Fruit fly (Drosophila melanogaster) whole organism, embryonic: Measurements from ENCODE around the gene Uxt.
A peak's percentile ranks its signal among the peaks of the same experiment; 100 is the strongest.

Experiments
- Adf1 ChIP-seq: fragments of 200-800 bp; sonication (Bioruptor generic); IDR thresholded peaks from 2 replicates; pipeline ENCODE4 v1.3.6; 2022; ENCODE audit warnings: missing biosample characterization, missing genetic modification characterization
- Atf3 ChIP-seq: fragments of 200-800 bp; sonication (Bioruptor generic); optimal IDR thresholded peaks from 3 replicates; lab custom pipeline; 2016; ENCODE audit warnings: missing biosample characterization, missing genetic modification characterization
- BEAF-32 ChIP-seq: fragments of 200-800 bp; sonication (Bioruptor generic); optimal IDR thresholded peaks from 3 replicates; lab custom pipeline; 2017; ENCODE audit warnings: missing biosample characterization, missing genetic modification characterization, mild to moderate bottlenecking, moderate library complexity, missing genetic modification reagents
- CG10543 ChIP-seq: fragments of 200-800 bp; sonication (Bioruptor generic); optimal IDR thresholded peaks from 3 replicates; lab custom pipeline; 2017; ENCODE audit warnings: missing biosample characterization, mild to moderate bottlenecking, missing genetic modification characterization, moderate library complexity
- CG11456 ChIP-seq: fragments of 200-800 bp; sonication (Bioruptor generic); IDR thresholded peaks from 3 replicates; pipeline ENCODE4 v1.3.6; 2022; ENCODE audit warnings: missing biosample characterization, missing genetic modification characterization
- CG11504 ChIP-seq: fragments of 200-800 bp; sonication (Bioruptor generic); optimal IDR thresholded peaks from 3 replicates; lab custom pipeline; 2019; ENCODE audit warnings: missing biosample characterization, mild to moderate bottlenecking, missing genetic modification characterization, moderate library complexity
- CG13123 ChIP-seq: fragments of 200-800 bp; sonication (Bioruptor generic); optimal IDR thresholded peaks from 2 replicates; lab custom pipeline; 2016; ENCODE audit warnings: missing biosample characterization, missing genetic modification characterization
- CG13287 ChIP-seq: fragments of 200-800 bp; sonication (Bioruptor generic); IDR thresholded peaks from 2 replicates; pipeline ENCODE4 v1.3.6; 2022; ENCODE audit warnings: missing biosample characterization, missing genetic modification characterization; ENCODE audit not compliant: partially characterized antibody
- CG13624 ChIP-seq: fragments of 200-800 bp; sonication (Bioruptor generic); optimal IDR thresholded peaks from 2 replicates; lab custom pipeline; 2016; ENCODE audit warnings: missing biosample characterization, missing genetic modification characterization
- CG14014 ChIP-seq: fragments of 200-800 bp; sonication (Bioruptor generic); IDR thresholded peaks from 2 replicates; pipeline ENCODE4 v1.3.6; 2022; ENCODE audit warnings: missing biosample characterization, missing genetic modification characterization
- CG16813 ChIP-seq: fragments of 200-800 bp; sonication (Bioruptor generic); IDR thresholded peaks from 3 replicates; pipeline ENCODE4 v1.3.6; 2022; ENCODE audit warnings: missing biosample characterization, missing genetic modification characterization; ENCODE audit not compliant: partially characterized antibody
- CG2116 ChIP-seq: fragments of 200-800 bp; sonication (Bioruptor generic); optimal IDR thresholded peaks from 3 replicates; lab custom pipeline; 2018; ENCODE audit warnings: missing biosample characterization, mild to moderate bottlenecking, missing genetic modification characterization
- CG31365 ChIP-seq: fragments of 200-800 bp; sonication (Bioruptor generic); optimal IDR thresholded peaks from 2 replicates; lab custom pipeline; 2018; ENCODE audit warnings: missing biosample characterization, mild to moderate bottlenecking, missing genetic modification characterization
- CG3281 ChIP-seq: fragments of 200-800 bp; sonication (Bioruptor generic); optimal IDR thresholded peaks from 3 replicates; lab custom pipeline; 2017; ENCODE audit warnings: missing biosample characterization, mild to moderate bottlenecking, missing genetic modification characterization
- CG5180 ChIP-seq: fragments of 200-800 bp; sonication (Bioruptor generic); optimal IDR thresholded peaks from 3 replicates; lab custom pipeline; 2017; ENCODE audit warnings: missing biosample characterization, missing genetic modification characterization, mild to moderate bottlenecking, moderate library complexity, missing genetic modification reagents
- CG6272 ChIP-seq: fragments of 200-800 bp; sonication (Bioruptor generic); IDR thresholded peaks from 2 replicates; pipeline ENCODE4 v1.3.6; 2022; ENCODE audit warnings: missing biosample characterization, missing genetic modification characterization
- CG8944 ChIP-seq: fragments of 200-800 bp; sonication (Bioruptor generic); optimal IDR thresholded peaks from 3 replicates; lab custom pipeline; 2016; ENCODE audit warnings: missing biosample characterization, missing genetic modification characterization
- CoRest ChIP-seq: fragments of 200-800 bp; sonication (Bioruptor generic); optimal IDR thresholded peaks from 3 replicates; lab custom pipeline; 2018; ENCODE audit warnings: missing biosample characterization, mild to moderate bottlenecking, missing genetic modification characterization, moderate library complexity
- Dbx ChIP-seq: fragments of 200-800 bp; sonication (Bioruptor generic); IDR thresholded peaks from 3 replicates; pipeline ENCODE4 v1.3.6; 2022; ENCODE audit warnings: missing biosample characterization, missing genetic modification characterization
- Dek ChIP-seq: fragments of 200-800 bp; sonication (Bioruptor generic); optimal IDR thresholded peaks from 3 replicates; lab custom pipeline; 2019; ENCODE audit warnings: missing biosample characterization, mild to moderate bottlenecking, missing genetic modification characterization, moderate library complexity
- Dll ChIP-seq: fragments of 200-800 bp; sonication (Bioruptor generic); IDR thresholded peaks from 4 replicates; pipeline ENCODE4 v1.3.6; 2022; ENCODE audit warnings: missing biosample characterization, missing genetic modification characterization; ENCODE audit not compliant: partially characterized antibody
- Dp ChIP-seq: fragments of 200-800 bp; sonication (Bioruptor generic); optimal IDR thresholded peaks from 2 replicates; lab custom pipeline; 2018; ENCODE audit warnings: missing biosample characterization, mild to moderate bottlenecking, missing genetic modification characterization, moderate library complexity
- HLHmδ ChIP-seq: fragments of 200-800 bp; sonication (Bioruptor generic); optimal IDR thresholded peaks from 2 replicates; lab custom pipeline; 2018; ENCODE audit warnings: missing biosample characterization, mild to moderate bottlenecking, missing genetic modification characterization, moderate library complexity
- HmgZ ChIP-seq: fragments of 200-800 bp; sonication (Bioruptor generic); optimal IDR thresholded peaks from 2 replicates; lab custom pipeline; 2018; ENCODE audit warnings: missing biosample characterization, mild to moderate bottlenecking, missing genetic modification characterization
- Hr39 ChIP-seq: fragments of >200 bp; optimal IDR thresholded peaks from 2 replicates; lab custom pipeline; 2017
- Hsf ChIP-seq: fragments of 200-800 bp; sonication (Bioruptor generic); optimal IDR thresholded peaks from 3 replicates; lab custom pipeline; 2016; ENCODE audit warnings: missing biosample characterization, missing genetic modification characterization
- Kr ChIP-seq: fragments of 200-800 bp; sonication (Bioruptor generic); optimal IDR thresholded peaks from 2 replicates; lab custom pipeline; 2017; ENCODE audit warnings: missing biosample characterization, mild to moderate bottlenecking, missing genetic modification characterization
- Ravus ChIP-seq: fragments of 200-800 bp; sonication (Bioruptor generic); IDR thresholded peaks from 2 replicates; pipeline ENCODE4 v1.3.6; 2022; ENCODE audit warnings: missing biosample characterization, missing genetic modification characterization
- Usf ChIP-seq: fragments of 200-800 bp; sonication (Bioruptor generic); optimal IDR thresholded peaks from 2 replicates; lab custom pipeline; 2017; ENCODE audit warnings: missing genotype, missing biosample characterization, missing genetic modification characterization
- aop ChIP-seq: fragments of 200-800 bp; sonication (Bioruptor generic); IDR thresholded peaks from 2 replicates; pipeline ENCODE4 v1.3.6; 2022; ENCODE audit warnings: missing biosample characterization, missing genetic modification characterization
- chinmo ChIP-seq: fragments of 200-800 bp; sonication (Bioruptor generic); IDR thresholded peaks from 4 replicates; pipeline ENCODE4 v1.3.6; 2022; ENCODE audit warnings: missing biosample characterization, missing genetic modification characterization; ENCODE audit not compliant: partially characterized antibody
- chm ChIP-seq: fragments of 200-800 bp; sonication (Bioruptor generic); IDR thresholded peaks from 2 replicates; pipeline ENCODE4 v1.3.6; 2022; ENCODE audit warnings: missing biosample characterization, missing genetic modification characterization
- croc ChIP-seq: fragments of 200-800 bp; sonication (Bioruptor generic); conservative IDR thresholded peaks from 3 replicates; pipeline ENCODE4 v1.3.6; 2022; ENCODE audit warnings: missing biosample characterization, missing genetic modification characterization
- crol ChIP-seq: fragments of 200-800 bp; sonication (Bioruptor generic); IDR thresholded peaks from 2 replicates; pipeline ENCODE4 v1.3.6; 2022; ENCODE audit warnings: missing biosample characterization, missing genetic modification characterization
- crp ChIP-seq, 2 experiments: fragments of 200-800 bp; sonication (Bioruptor generic); optimal IDR thresholded peaks; 2 replicates in 1 of 2; 3 replicates in 1 of 2; lab custom pipeline; 2017; ENCODE audit warnings: missing biosample characterization in 2 of 2, missing genetic modification characterization in 2 of 2, mild to moderate bottlenecking in 1 of 2, moderate library complexity in 1 of 2
- dan ChIP-seq: fragments of 200-800 bp; sonication (Bioruptor generic); IDR thresholded peaks from 2 replicates; pipeline ENCODE4 v1.3.6; 2022; ENCODE audit warnings: missing biosample characterization, missing genetic modification characterization
- dm ChIP-seq: fragments of 200-800 bp; sonication (Bioruptor generic); optimal IDR thresholded peaks from 3 replicates; lab custom pipeline; 2016; ENCODE audit warnings: missing biosample characterization, missing genetic modification characterization
- fu2 ChIP-seq: fragments of 200-800 bp; sonication (Bioruptor generic); optimal IDR thresholded peaks from 2 replicates; lab custom pipeline; 2016; ENCODE audit warnings: missing biosample characterization, missing genetic modification characterization
- gro ChIP-seq: fragments of 200-800 bp; sonication (Bioruptor generic); optimal IDR thresholded peaks from 2 replicates; lab custom pipeline; 2016; ENCODE audit warnings: missing biosample characterization, missing genetic modification characterization
- gsb ChIP-seq: fragments of 200-800 bp; sonication (Bioruptor generic); IDR thresholded peaks from 2 replicates; pipeline ENCODE4 v1.3.6; 2022; ENCODE audit warnings: missing biosample characterization, missing genetic modification characterization
- gt ChIP-seq: fragments of 200-800 bp; sonication (Bioruptor generic); IDR thresholded peaks from 2 replicates; pipeline ENCODE4 v1.3.6; 2022; ENCODE audit warnings: missing biosample characterization, missing genetic modification characterization
- kni ChIP-seq: fragments of 200-800 bp; sonication (Bioruptor generic); optimal IDR thresholded peaks from 3 replicates; lab custom pipeline; 2017; ENCODE audit warnings: mild to moderate bottlenecking, missing biosample characterization, missing genetic modification reagents, missing genetic modification characterization
- lola ChIP-seq, 3 experiments: fragments of >200 bp in 2 of 3; fragments of 200-800 bp in 1 of 3; sonication (Bioruptor generic) in 1 of 3; optimal IDR thresholded peaks; 2 replicates each; lab custom pipeline; 2017 to 2019; ENCODE audit warnings: missing biosample characterization in 3 of 3, missing genetic modification characterization in 3 of 3, mild to moderate bottlenecking in 1 of 3, moderate library complexity in 1 of 3
- peb ChIP-seq: fragments of 200-800 bp; sonication (Bioruptor generic); IDR thresholded peaks from 2 replicates; pipeline ENCODE4 v1.3.6; 2022; ENCODE audit warnings: missing biosample characterization, missing genetic modification characterization
- sd ChIP-seq: fragments of 200-800 bp; sonication (Bioruptor generic); optimal IDR thresholded peaks from 3 replicates; lab custom pipeline; 2018; ENCODE audit warnings: missing biosample characterization, mild to moderate bottlenecking, missing genetic modification characterization, moderate library complexity
- sens ChIP-seq: fragments of 200-800 bp; sonication (Bioruptor generic); peaks from one replicate; lab custom pipeline; 2016; ENCODE audit warnings: missing biosample characterization, missing genetic modification characterization
- sna ChIP-seq: fragments of 200-800 bp; sonication (Bioruptor generic); IDR thresholded peaks from 2 replicates; pipeline ENCODE4 v1.3.6; 2022; ENCODE audit warnings: missing biosample characterization, missing genetic modification characterization; ENCODE audit not compliant: partially characterized antibody
- sob ChIP-seq: fragments of 200-800 bp; sonication (Bioruptor generic); IDR thresholded peaks from 2 replicates; pipeline ENCODE4 v1.3.6; 2022; ENCODE audit warnings: missing biosample characterization, missing genetic modification characterization
- zf30C ChIP-seq: fragments of 200-800 bp; sonication (Bioruptor generic); optimal IDR thresholded peaks from 3 replicates; lab custom pipeline; 2018; ENCODE audit warnings: missing biosample characterization, mild to moderate bottlenecking, missing genetic modification characterization
- zfh2 ChIP-seq: fragments of 200-800 bp; sonication (Bioruptor generic); optimal IDR thresholded peaks from 2 replicates; lab custom pipeline; 2016; ENCODE audit warnings: missing biosample characterization, missing genetic modification characterization

Uxt gene

DNA sequence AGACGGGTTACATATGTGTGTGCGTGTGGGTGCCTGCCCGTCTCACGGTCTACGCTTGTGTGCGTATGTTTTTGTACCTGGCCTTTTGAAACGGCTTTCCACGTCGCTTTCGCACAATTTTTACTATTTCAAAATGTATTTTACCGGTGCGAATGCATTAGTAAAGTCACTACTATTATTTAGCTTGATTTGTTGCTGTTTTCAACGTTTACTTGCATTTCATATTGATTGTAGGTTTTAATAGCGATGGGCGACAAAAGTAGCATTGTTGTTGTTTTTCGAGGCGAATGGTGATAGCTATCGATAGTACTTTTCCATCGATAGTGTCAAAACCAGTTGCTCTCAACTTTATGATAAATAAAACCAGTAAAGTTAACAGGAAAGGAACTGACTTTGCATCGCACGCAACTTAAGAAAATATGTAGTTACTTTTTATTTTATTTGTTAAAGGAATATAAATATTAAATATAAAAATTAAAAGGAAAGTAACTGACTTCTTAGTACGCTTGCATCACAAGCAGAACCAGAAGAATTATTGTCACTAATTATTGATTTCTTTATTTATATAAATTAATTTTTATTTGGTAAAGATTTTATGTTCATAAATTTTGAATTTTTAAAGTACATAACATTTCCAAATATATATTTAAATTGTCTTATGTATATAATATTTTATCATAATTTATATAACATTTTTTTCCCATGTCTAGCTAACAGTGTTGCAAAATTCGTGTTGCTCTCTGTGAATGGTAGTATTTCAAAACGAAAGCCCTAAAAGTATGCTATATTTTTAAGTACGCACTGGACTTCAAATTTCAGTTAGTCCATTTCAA, 15.6 kb downstream of the Uxt start, which contains the start of gene Cul3 (continued):
- TF ChIP-seq CG5180 (GFP tag; lab: Kevin White, UChicago) (no peak), CG3281 (GFP tag; lab: Kevin White, UChicago) (no peak), CG13624 (GFP tag; lab: Kevin White, UChicago) (no peak), Kr (no peak), CG14014 (no peak), Dp (GFP tag; lab: Kevin White, UChicago) (peak; percentile 65), Usf (GFP tag; lab: Kevin White, UChicago) (no peak), sens (GFP tag; lab: Kevin White, UChicago) (peak; percentile 82), dan (GFP tag; lab: Robert Waterston, UW) (no peak), Adf1 (GFP tag; lab: Robert Waterston, UW) (no peak), CG6272 (GFP tag; lab: Robert Waterston, UW) (peak; percentile 37), CoRest (peak; percentile 38), kni (GFP tag; lab: Kevin White, UChicago) (no peak), CG13287 (GFP tag; lab: Robert Waterston, UW) (peak; percentile 78), CG11504 (tag; lab: Kevin White, UChicago) (peak; percentile 57), peb (GFP tag; lab: Robert Waterston, UW) (no peak), Dbx (GFP tag; lab: Robert Waterston, UW) (no peak), CG11456 (no peak), gro (GFP tag; lab: Kevin White, UChicago) (no peak), CG2116 (peak; percentile 28), Atf3 (GFP tag; lab: Kevin White, UChicago) (no peak), gt (GFP tag; lab: Robert Waterston, UW) (no peak), Dek (tag; lab: Kevin White, UChicago) (no peak), zfh2 (GFP tag; lab: Kevin White, UChicago) (no peak), chm (GFP tag; lab: Robert Waterston, UW) (no peak), CG10543 (no peak), CG8944 (GFP tag; lab: Kevin White, UChicago) (no peak), Hsf (GFP tag; lab: Kevin White, UChicago) (no peak), crp (GFP tag; optimal IDR thresholded peaks at IDR 0.05; lab: Kevin White, UChicago) (no peak), fu2 (GFP tag; lab: Kevin White, UChicago) (no peak), gsb (GFP tag; lab: Robert Waterston, UW) (no peak), crol (GFP tag; lab: Robert Waterston, UW) (no peak), sna (GFP tag; lab: Robert Waterston, UW) (peak; percentile 64), dm (GFP tag; lab: Kevin White, UChicago) (no peak), chinmo (GFP tag; lab: Robert Waterston, UW) (peak; percentile 84; the same call in 3 of the 4 replicates), zf30C (GFP tag; lab: Kevin White, UChicago) (no peak), sd (no peak), Ravus (GFP tag; lab: Robert Waterston, UW) (no peak), croc (GFP tag; lab: Robert Waterston, UW) (no peak), aop (GFP tag; lab: Robert Waterston, UW) (no peak), Hr39 (lab: Kevin White, UChicago) (no peak), BEAF-32 (GFP tag; lab: Kevin White, UChicago) (peak; percentile 77), Dll (peak; percentile 85), CG16813 (GFP tag; lab: Robert Waterston, UW) (peak; percentile 86), HmgZ (tag; lab: Kevin White, UChicago) (no peak), HLHmδ (no peak), CG13123 (GFP tag; lab: Kevin White, UChicago) (no peak), CG31365 (tag; lab: Kevin White, UChicago) (no peak), sob (GFP tag; lab: Robert Waterston, UW) (no peak), lola (GFP tag; optimal IDR thresholded peaks at IDR 0.05; lab: Kevin White, UChicago) (peak in 1 of 3 experiments; percentile 8)
